Worm (Caenorhabditis elegans): ENCODE results near the gene mrp-5.

mrp-5 gene

DNA sequence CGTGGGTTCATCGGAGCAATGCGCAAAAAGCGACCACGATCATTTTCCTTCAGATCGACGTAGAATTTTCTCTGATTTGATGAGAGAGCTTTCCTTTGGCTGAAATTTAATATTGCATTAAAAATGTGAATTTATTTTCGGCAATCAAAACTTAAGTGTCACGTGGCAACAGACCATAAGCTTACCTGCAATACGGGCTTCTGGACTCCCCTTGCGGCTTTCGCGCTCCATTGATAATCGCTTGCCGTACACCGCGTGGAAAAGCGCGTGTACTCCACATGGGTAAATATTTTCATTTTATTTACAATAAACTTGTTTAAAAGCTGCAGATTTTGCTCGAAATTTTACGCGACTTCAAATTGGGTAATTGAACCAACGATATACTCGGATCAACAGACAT lies 36.4 kb upstream of the mrp-5 start, which contains the start of gene plp-2:
TSS of gene plp-2 (minus strand) at position 280 of the 400 bp plus-strand sequence.
- TF ChIP-seq ctbp-1 (GFP tag; IDR thresholded peaks at IDR 0.05), result no peak
- no peak for TF ChIP-seq unc-130 (GFP tag; optimal IDR thresholded peaks at IDR 0.05)
- TF ChIP-seq unc-39 (tag; optimal IDR thresholded peaks at IDR 0.05), result no peak
- TF ChIP-seq nhr-28 (tag; optimal IDR thresholded peaks at IDR 0.05), result no peak
- no peak for TF ChIP-seq Y5F2A.4 (GFP tag; optimal IDR thresholded peaks at IDR 0.05)
- peak; percentile 37 for TF ChIP-seq hlh-30 (tag; optimal IDR thresholded peaks at IDR 0.05; ENCODE audit: insufficient read depth)
- TF ChIP-seq dmd-6 (GFP tag; IDR thresholded peaks at IDR 0.05), result no peak
- no peak for TF ChIP-seq ces-1 (GFP tag; optimal IDR thresholded peaks at IDR 0.05)
- no peak for TF ChIP-seq tra-1 (GFP tag; IDR thresholded peaks at IDR 0.05)
- no peak for TF ChIP-seq madf-5 (GFP tag; IDR thresholded peaks at IDR 0.05)
- no peak for TF ChIP-seq rbr-2 (tag; optimal IDR thresholded peaks at IDR 0.05)
- TF ChIP-seq lin-38 (GFP tag; IDR thresholded peaks at IDR 0.05), result peak; percentile 62
- no peak for TF ChIP-seq pha-4 (GFP tag; IDR thresholded peaks at IDR 0.05)
- TF ChIP-seq pha-4 (tag; optimal IDR thresholded peaks at IDR 0.05), result no peak
- no peak for TF ChIP-seq lim-7 (GFP tag; IDR thresholded peaks at IDR 0.05)
- no peak for TF ChIP-seq gei-8 (GFP tag; optimal IDR thresholded peaks at IDR 0.05)
- no peak for TF ChIP-seq aly-2 (tag; optimal IDR thresholded peaks at IDR 0.05)
- TF ChIP-seq madf-9 (GFP tag; conservative IDR thresholded peaks at IDR 0.05), result no peak
- TF ChIP-seq unc-62 (GFP tag; optimal IDR thresholded peaks at IDR 0.05 in 1 of 2), result peak in 1 of 2 experiments; percentile 79
- no peak for TF ChIP-seq unc-62 (tag; optimal IDR thresholded peaks at IDR 0.05)
- no peak for TF ChIP-seq ceh-62 (tag; optimal IDR thresholded peaks at IDR 0.05)
- TF ChIP-seq nhr-42 (GFP tag; IDR thresholded peaks at IDR 0.05), result no peak

DNA sequence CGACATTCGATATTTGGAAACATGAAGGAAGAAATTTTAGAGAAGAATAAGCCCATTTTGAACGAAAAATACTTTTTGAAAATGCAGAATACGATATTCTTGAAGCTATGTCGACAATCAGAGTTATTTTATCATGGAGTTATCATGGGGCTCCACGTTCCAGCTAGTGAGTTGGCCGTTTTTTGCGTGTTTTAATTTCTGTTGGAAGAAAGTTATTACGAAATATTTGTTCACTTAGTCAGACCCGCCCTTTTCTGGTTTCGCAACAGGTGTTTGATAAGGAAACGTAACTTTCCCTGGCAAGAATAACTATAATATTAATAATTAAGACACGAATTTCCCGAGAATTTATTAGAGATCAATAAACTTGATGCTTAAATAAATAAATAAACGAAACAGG lies 35.5 kb upstream of the mrp-5 start:
- peak; percentile 30 for TF ChIP-seq pqm-1 (tag; optimal IDR thresholded peaks at IDR 0.05)
- TF ChIP-seq dmd-6 (GFP tag; IDR thresholded peaks at IDR 0.05), result peak; percentile 55
- peak; percentile 2 for TF ChIP-seq T20F7.1 (GFP tag; optimal IDR thresholded peaks at IDR 0.05)
- TF ChIP-seq php-3 (GFP tag; IDR thresholded peaks at IDR 0.05), result 0 out of 2 replicates have a peak, but pooled peaks have one; percentile 38
- peak; percentile 55 for TF ChIP-seq lin-38 (GFP tag; IDR thresholded peaks at IDR 0.05)

DNA sequence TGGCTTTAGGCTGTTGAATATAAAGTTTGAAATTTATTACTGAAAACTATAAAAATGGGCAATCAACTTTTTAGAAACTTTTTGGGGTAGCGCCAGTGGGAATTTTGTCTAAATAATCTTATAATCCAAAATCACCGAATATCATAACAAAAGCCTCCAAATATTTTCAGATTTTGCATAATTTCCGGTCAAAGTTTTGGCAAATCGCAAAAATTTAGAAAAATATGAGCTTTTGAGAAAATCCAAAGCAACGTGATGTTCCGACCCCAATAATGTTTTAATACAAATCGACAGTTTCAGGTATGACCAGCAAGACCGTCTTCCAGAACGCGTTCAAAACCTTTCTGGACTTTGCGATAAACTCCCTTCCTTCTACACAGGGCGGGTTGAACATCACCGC lies 33.3 kb upstream of the mrp-5 start, which contains the start of gene emre-1:
TSS of gene emre-1 (plus strand) at position 301 of the 400 bp plus-strand sequence.
- no peak for TF ChIP-seq nhr-76 (tag; optimal IDR thresholded peaks at IDR 0.05)
- no peak for TF ChIP-seq T26A8.4 (GFP tag; IDR thresholded peaks at IDR 0.05)
- TF ChIP-seq lin-39 (tag; optimal IDR thresholded peaks at IDR 0.05), result no peak
- TF ChIP-seq lin-38 (GFP tag; IDR thresholded peaks at IDR 0.05), result no peak
- TF ChIP-seq snpc-4 (tag; optimal IDR thresholded peaks at IDR 0.05), result no peak
- no peak for TF ChIP-seq daf-16 (GFP tag; optimal IDR thresholded peaks at IDR 0.05)
- no peak for TF ChIP-seq daf-16 (tag; optimal IDR thresholded peaks at IDR 0.05)
- no peak for TF ChIP-seq cey-2 (tag; optimal IDR thresholded peaks at IDR 0.05; ENCODE audit: borderline replicate concordance, insufficient read depth)
- no peak for TF ChIP-seq F26F4.8 (GFP tag; conservative IDR thresholded peaks at IDR 0.05)

ce11 chrX:14978756-14979155 lies 32.6 kb upstream of the mrp-5 start:
- peak; percentile 76 for TF ChIP-seq ama-1 (optimal IDR thresholded peaks at IDR 0.05)
- peak; percentile 13 for TF ChIP-seq hlh-11 (tag; optimal IDR thresholded peaks at IDR 0.05)
- peak in 1 of 2 experiments; percentile 64 for TF ChIP-seq lsy-2 (tag; optimal IDR thresholded peaks at IDR 0.05)
- no peak for TF ChIP-seq madf-9 (GFP tag; conservative IDR thresholded peaks at IDR 0.05)
- TF ChIP-seq mep-1 (tag; optimal IDR thresholded peaks at IDR 0.05), result peak; percentile 62
- TF ChIP-seq T26A8.4 (GFP tag; IDR thresholded peaks at IDR 0.05), result peak; percentile 27; the same call in 1 of the 2 replicates
- peak; percentile 13; the same call in 1 of the 2 replicates for TF ChIP-seq lin-38 (GFP tag; IDR thresholded peaks at IDR 0.05)
- TF ChIP-seq hlh-30 (tag; optimal IDR thresholded peaks at IDR 0.05; ENCODE audit: insufficient read depth), result peak; percentile 19
- no peak for TF ChIP-seq ceh-20 (GFP tag; IDR thresholded peaks at IDR 0.05)
- TF ChIP-seq daf-16 (GFP tag; optimal IDR thresholded peaks at IDR 0.05), result peak in 1 of 2 experiments; percentile 66
- TF ChIP-seq daf-16 (tag; optimal IDR thresholded peaks at IDR 0.05), result peak; percentile 38
- TF ChIP-seq attf-4 (tag; optimal IDR thresholded peaks at IDR 0.05), result no peak
- TF ChIP-seq nhr-25 (tag; optimal IDR thresholded peaks at IDR 0.05; ENCODE audit: borderline replicate concordance, insufficient read depth), result peak; percentile 55
- peak; percentile 58 for TF ChIP-seq lin-13 (GFP tag; optimal IDR thresholded peaks at IDR 0.05)
- peak; percentile 32 for TF ChIP-seq ztf-7 (tag; optimal IDR thresholded peaks at IDR 0.05)
- TF ChIP-seq mes-2 (tag; optimal IDR thresholded peaks at IDR 0.05; ENCODE audit: poor library complexity, severe bottlenecking), result peak; percentile 47
- no peak for TF ChIP-seq pha-4 (GFP tag; IDR thresholded peaks at IDR 0.05)
- TF ChIP-seq pha-4 (tag; optimal IDR thresholded peaks at IDR 0.05), result peak; percentile 62
- TF ChIP-seq F10B5.3 (tag; optimal IDR thresholded peaks at IDR 0.05), result no peak
- TF ChIP-seq F37D6.2 (tag; optimal IDR thresholded peaks at IDR 0.05), result no peak
- peak; percentile 53 for TF ChIP-seq dve-1 (tag; optimal IDR thresholded peaks at IDR 0.05; ENCODE audit: insufficient read depth)
- peak; percentile 27 for TF ChIP-seq T20F7.1 (GFP tag; optimal IDR thresholded peaks at IDR 0.05)

All from whole organism, L4 larva.